Worm (Caenorhabditis elegans): ENCODE data around the gene E02A10.3.

Gene E02A10.3

DNA sequence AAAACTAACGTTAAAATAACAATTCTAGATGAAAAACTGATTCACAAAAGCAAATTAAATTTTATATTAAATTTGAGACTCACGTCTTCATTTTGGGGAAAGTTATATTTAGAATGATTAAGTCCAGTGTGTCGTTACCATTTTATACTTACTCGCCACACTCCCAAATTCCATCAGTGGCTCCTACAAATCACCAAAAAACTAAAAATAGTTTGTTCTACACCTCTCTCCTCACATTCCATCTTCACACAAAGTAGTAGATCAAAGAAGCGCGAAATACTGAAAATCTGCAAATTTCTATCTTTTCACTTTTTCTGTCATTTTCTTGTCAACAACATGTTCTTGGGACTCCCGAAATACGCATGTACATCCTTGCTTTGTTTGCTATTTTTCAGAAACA is 29.5 kb downstream of the E02A10.3 start, which contains the start of gene ZC116.5:
TSS of gene ZC116.5 (minus strand) at position 101 of the 400 bp plus-strand sequence.
- TF ChIP-seq nhr-42 (GFP tag; IDR thresholded peaks at IDR 0.05): no peak
- no peak for TF ChIP-seq mxl-3 (GFP tag; optimal IDR thresholded peaks at IDR 0.05)
- TF ChIP-seq spr-3 (GFP tag; optimal IDR thresholded peaks at IDR 0.05): no peak
- no peak for TF ChIP-seq Y5F2A.4 (GFP tag; optimal IDR thresholded peaks at IDR 0.05)
- TF ChIP-seq nhr-28 (tag; optimal IDR thresholded peaks at IDR 0.05): no peak
- no peak for TF ChIP-seq nhr-76 (tag; optimal IDR thresholded peaks at IDR 0.05)
- TF ChIP-seq vab-7 (GFP tag; IDR thresholded peaks at IDR 0.05): no peak
- no peak for TF ChIP-seq attf-4 (tag; optimal IDR thresholded peaks at IDR 0.05)
- no peak for TF ChIP-seq nhr-41 (GFP tag; IDR thresholded peaks at IDR 0.05)
- no peak for TF ChIP-seq lin-1 (GFP tag; IDR thresholded peaks at IDR 0.05)
- no peak for TF ChIP-seq hif-1 (tag; optimal IDR thresholded peaks at IDR 0.05)
- TF ChIP-seq mdt-29 (GFP tag; IDR thresholded peaks at IDR 0.05): no peak

DNA sequence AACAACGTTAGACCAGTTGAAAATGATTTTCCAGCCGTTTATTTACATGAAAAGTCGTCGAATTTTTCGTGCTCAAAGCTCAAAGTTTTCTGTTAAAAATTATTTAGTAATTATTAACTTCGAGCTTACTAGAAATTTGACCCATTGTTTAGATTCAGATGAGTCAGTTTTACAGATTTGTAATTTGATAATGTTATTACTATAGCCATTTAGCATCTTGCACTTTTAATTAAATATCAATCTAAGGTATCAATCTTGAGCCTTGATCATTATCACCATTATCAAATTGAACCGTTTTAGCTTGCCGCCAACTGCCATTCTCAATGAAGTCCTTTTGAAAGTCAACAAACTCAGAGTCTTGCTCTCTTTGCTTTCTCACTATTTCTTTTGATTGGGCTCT is 30.1 kb downstream of the E02A10.3 start, which contains the start of gene ZC116.1:
TSS of gene ZC116.1 (plus strand) at position 301 of the 400 bp plus-strand sequence.
- no peak for TF ChIP-seq egl-27 (tag; optimal IDR thresholded peaks at IDR 0.05)
- TF ChIP-seq Y5F2A.4 (GFP tag; optimal IDR thresholded peaks at IDR 0.05): no peak
- no peak for TF ChIP-seq ceh-28 (tag; optimal IDR thresholded peaks at IDR 0.05)
- no peak for TF ChIP-seq D1046.2 (GFP tag; IDR thresholded peaks at IDR 0.05)
- TF ChIP-seq daf-19 (GFP tag; conservative IDR thresholded peaks at IDR 0.05): no peak
- TF ChIP-seq nhr-6 (tag; optimal IDR thresholded peaks at IDR 0.05): no peak

DNA sequence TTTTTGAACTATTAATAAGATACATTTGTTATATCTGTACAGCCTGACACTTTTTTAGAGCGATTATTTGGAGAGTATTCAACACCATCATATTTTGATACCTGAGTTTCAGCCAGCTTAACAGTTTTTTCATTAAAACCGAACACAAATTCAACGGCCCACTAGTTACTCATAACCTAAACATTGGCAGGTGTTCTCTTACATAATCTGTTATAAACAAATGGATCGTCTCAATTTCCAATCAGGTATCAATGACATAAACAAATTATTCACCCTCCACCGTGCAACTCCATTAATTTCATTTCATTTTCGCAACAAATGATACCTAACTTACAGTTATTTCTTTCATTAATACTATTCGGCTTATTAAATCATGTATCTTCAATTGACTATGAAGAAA is 31.6 kb downstream of the E02A10.3 start, which contains the start of gene cubn-1:
TSS of gene cubn-1 (plus strand) at position 301 of the 400 bp plus-strand sequence.
- no peak for TF ChIP-seq lin-15B (tag; optimal IDR thresholded peaks at IDR 0.05)
- no peak for TF ChIP-seq sdz-12 (GFP tag; optimal IDR thresholded peaks at IDR 0.05)
- no peak for TF ChIP-seq ZK546.5 (tag; optimal IDR thresholded peaks at IDR 0.05)
- no peak for TF ChIP-seq snpc-4 (tag; optimal IDR thresholded peaks at IDR 0.05)
- no peak for TF ChIP-seq dpl-1 (GFP tag; optimal IDR thresholded peaks at IDR 0.05)
- no peak for TF ChIP-seq attf-4 (tag; optimal IDR thresholded peaks at IDR 0.05)
- TF ChIP-seq dmd-9 (GFP tag; IDR thresholded peaks at IDR 0.05): no peak
- TF ChIP-seq jun-1 (tag; optimal IDR thresholded peaks at IDR 0.05): no peak
- TF ChIP-seq pqm-1 (tag; optimal IDR thresholded peaks at IDR 0.05): no peak
- no peak for TF ChIP-seq ceh-62 (tag; optimal IDR thresholded peaks at IDR 0.05)
- no peak for TF ChIP-seq zag-1 (tag; optimal IDR thresholded peaks at IDR 0.05)
- TF ChIP-seq Y5F2A.4 (GFP tag; optimal IDR thresholded peaks at IDR 0.05): no peak
- TF ChIP-seq Y105C5A.15 (GFP tag; IDR thresholded peaks at IDR 0.05): no peak
- no peak for TF ChIP-seq skn-1 (tag; optimal IDR thresholded peaks at IDR 0.05)
- no peak for TF ChIP-seq daf-19 (GFP tag; conservative IDR thresholded peaks at IDR 0.05)
- TF ChIP-seq nhr-237 (tag; optimal IDR thresholded peaks at IDR 0.05): no peak

DNA sequence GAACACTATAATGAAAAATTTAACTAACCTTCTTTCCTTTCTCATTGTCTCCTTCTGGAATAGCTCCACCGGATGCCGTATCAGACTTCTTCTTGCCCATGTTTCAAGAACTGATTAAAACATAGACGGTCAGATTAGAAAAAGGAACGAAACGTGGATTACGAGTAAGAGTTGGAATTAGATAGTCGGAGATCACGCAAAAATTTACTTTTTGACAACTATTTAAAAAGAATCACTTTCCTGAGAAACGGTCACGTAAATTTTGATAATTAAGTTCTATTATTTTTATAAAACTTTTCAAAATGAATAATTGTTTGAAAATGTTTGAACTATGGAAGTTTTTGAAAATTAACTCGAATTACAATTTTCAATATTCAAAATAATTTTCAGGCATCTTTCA is 32.7 kb downstream of the E02A10.3 start, which contains the start of gene cyc-2.2:
TSS of gene cyc-2.2 (minus strand) at position 101 of the 400 bp plus-strand sequence.
- TF ChIP-seq egl-27 (tag; optimal IDR thresholded peaks at IDR 0.05): no peak
- no peak for TF ChIP-seq ZK337.2 (GFP tag; IDR thresholded peaks at IDR 0.05)
- TF ChIP-seq snpc-4 (tag; optimal IDR thresholded peaks at IDR 0.05): no peak
- no peak for TF ChIP-seq lin-1 (GFP tag; IDR thresholded peaks at IDR 0.05)
- TF ChIP-seq sdz-12 (GFP tag; optimal IDR thresholded peaks at IDR 0.05): no peak
- no peak for TF ChIP-seq F49E8.2 (tag; optimal IDR thresholded peaks at IDR 0.05; ENCODE audit: borderline replicate concordance)
- TF ChIP-seq nhr-102 (tag; optimal IDR thresholded peaks at IDR 0.05): no peak
- TF ChIP-seq ceh-28 (tag; optimal IDR thresholded peaks at IDR 0.05): no peak
- TF ChIP-seq snpc-1.2 (GFP tag; IDR thresholded peaks at IDR 0.05): no peak
- TF ChIP-seq dpl-1 (GFP tag; optimal IDR thresholded peaks at IDR 0.05): no peak
- TF ChIP-seq tag-97 (GFP tag; IDR thresholded peaks at IDR 0.05): no peak
- TF ChIP-seq rbr-2 (tag; optimal IDR thresholded peaks at IDR 0.05): no peak
- no peak for TF ChIP-seq cey-2 (tag; optimal IDR thresholded peaks at IDR 0.05; ENCODE audit: borderline replicate concordance, insufficient read depth)
- TF ChIP-seq F44E2.7 (GFP tag; IDR thresholded peaks at IDR 0.05): no peak
- TF ChIP-seq mdl-1 (tag; optimal IDR thresholded peaks at IDR 0.05): no peak
- no peak for TF ChIP-seq zfp-2 (tag; optimal IDR thresholded peaks at IDR 0.05)

Measured in whole organism, L4 larva.